Worm (Caenorhabditis elegans) whole organism, late embryonic: Measurements from ENCODE around the gene sre-26.

Source experiments
- C08G9.2 ChIP-seq: sonication (generic microtip); optimal IDR thresholded peaks from 2 replicates; lab custom pipeline; 2016; ENCODE audit warnings: mild to moderate bottlenecking, missing genetic modification characterization, moderate library complexity, missing compliant biosample characterization
- F13H6.1 ChIP-seq: sonication (generic microtip); optimal IDR thresholded peaks from 2 replicates; lab custom pipeline; 2016; ENCODE audit warnings: missing genetic modification characterization, missing compliant biosample characterization
- K09A11.1 ChIP-seq: sonication (generic microtip); optimal IDR thresholded peaks from 2 replicates; lab custom pipeline; 2017; ENCODE audit warnings: antibody characterized with exemption, mild to moderate bottlenecking, missing genetic modification characterization, missing compliant biosample characterization; ENCODE audit not compliant: insufficient read depth
- Y22D7AL.16 ChIP-seq: sonication (generic microtip); optimal IDR thresholded peaks from 2 replicates; lab custom pipeline; 2016; ENCODE audit warnings: missing genetic modification characterization, missing compliant biosample characterization
- ama-1 ChIP-seq: fragments of 150-350 bp; optimal IDR thresholded peaks from 2 replicates; lab custom pipeline; 2014
- dve-1 ChIP-seq: sonication (generic microtip); optimal IDR thresholded peaks from 2 replicates; lab custom pipeline; 2017; ENCODE audit warnings: antibody characterized with exemption, mild to moderate bottlenecking, missing genetic modification characterization, missing compliant biosample characterization
- hlh-30 ChIP-seq: sonication (generic microtip); optimal IDR thresholded peaks from 2 replicates; lab custom pipeline; 2017; ENCODE audit warnings: antibody characterized with exemption, missing genetic modification characterization, missing compliant biosample characterization; ENCODE audit not compliant: insufficient read depth
- madf-2 ChIP-seq: sonication (generic microtip); optimal IDR thresholded peaks from 2 replicates; lab custom pipeline; 2017; ENCODE audit warnings: missing genetic modification characterization, missing compliant biosample characterization
- nhr-11 ChIP-seq: fragments of 150-350 bp; optimal IDR thresholded peaks from 2 replicates; lab custom pipeline; 2014; ENCODE audit warnings: missing biosample characterization, missing genetic modification characterization
- pros-1 ChIP-seq: fragments of 150-350 bp; optimal IDR thresholded peaks from 2 replicates; lab custom pipeline; 2014; ENCODE audit warnings: missing biosample characterization, missing genetic modification reagents, missing genetic modification characterization
- sdc-2 ChIP-seq: sonication (generic microtip); optimal IDR thresholded peaks from 2 replicates; lab custom pipeline; 2016; ENCODE audit warnings: missing genotype, missing genetic modification characterization, missing compliant biosample characterization
- sox-2 ChIP-seq: fragments of 200-800 bp; sonication (Bioruptor generic); IDR thresholded peaks from 2 replicates; pipeline ENCODE4 v1.3.6; 2022; ENCODE audit warnings: missing genetic modification reagents, missing genetic modification characterization, missing compliant biosample characterization
- tbx-7 ChIP-seq: sonication (generic microtip); optimal IDR thresholded peaks from 2 replicates; lab custom pipeline; 2016; ENCODE audit warnings: missing genotype, missing genetic modification characterization, missing compliant biosample characterization
- ztf-16 ChIP-seq: sonication (generic microtip); optimal IDR thresholded peaks from 2 replicates; lab custom pipeline; 2017; ENCODE audit warnings: missing genetic modification characterization, missing compliant biosample characterization

DNA sequence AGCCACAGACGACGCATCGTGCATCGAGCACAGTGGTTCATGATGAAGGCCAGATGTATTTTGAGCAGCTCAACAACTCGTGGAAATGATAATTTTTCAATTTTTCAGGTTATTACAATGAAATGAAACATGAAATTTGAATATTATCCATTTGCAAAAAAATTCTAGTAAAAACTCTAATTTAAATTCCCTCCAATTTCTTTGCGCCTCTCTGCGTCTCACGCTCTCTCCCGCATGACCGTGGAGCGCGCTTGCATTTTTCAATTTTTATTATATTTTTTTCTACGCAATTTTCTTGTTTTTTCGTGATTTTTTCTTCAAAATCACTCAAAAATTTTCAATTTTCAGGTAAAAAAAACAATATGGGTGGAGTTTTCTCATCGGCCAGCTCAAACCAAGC, 39.0 kb upstream of the sre-26 start, which contains the start of gene tag-281:
- TF ChIP-seq ama-1 (lab: Kevin White, UChicago): no peak
- no peak for TF ChIP-seq sdc-2 (tag; lab: Kevin White, UChicago)
- TF ChIP-seq dve-1 (tag; lab: Kevin White, UChicago): no peak
- TF ChIP-seq pros-1 (tag; lab: Kevin White, UChicago): no peak
- no peak for TF ChIP-seq K09A11.1 (tag; lab: Kevin White, UChicago)
- TF ChIP-seq tbx-7 (tag; lab: Kevin White, UChicago): no peak
- TF ChIP-seq C08G9.2 (tag; lab: Kevin White, UChicago): no peak
- no peak for TF ChIP-seq madf-2 (tag; lab: Kevin White, UChicago)
- TF ChIP-seq sox-2: no peak
- no peak for TF ChIP-seq hlh-30 (tag; lab: Kevin White, UChicago)
- TF ChIP-seq nhr-11 (tag; lab: Kevin White, UChicago): no peak
- TF ChIP-seq F13H6.1: no peak
- TF ChIP-seq ztf-16: no peak
- TF ChIP-seq Y22D7AL.16 (tag; lab: Kevin White, UChicago): no peak
